Fruit fly (Drosophila melanogaster) whole organism, adult: ENCODE data around the gene CG32369.

Experiments
- CG11617 ChIP-seq: fragments of 200-800 bp; sonication (Bioruptor generic); optimal IDR thresholded peaks from 2 replicates; lab custom pipeline; 2017; ENCODE audit warnings: mild to moderate bottlenecking, missing biosample characterization, missing genetic modification reagents, missing genetic modification characterization
- CG12768 ChIP-seq: fragments of 200-800 bp; sonication (Bioruptor generic); optimal IDR thresholded peaks from 2 replicates; lab custom pipeline; 2017; ENCODE audit warnings: missing biosample characterization, missing genetic modification characterization, mild to moderate bottlenecking, moderate library complexity, missing genetic modification reagents
- CG14711 ChIP-seq: fragments of 200-800 bp; sonication (Bioruptor generic); optimal IDR thresholded peaks from 2 replicates; lab custom pipeline; 2018; ENCODE audit warnings: missing biosample characterization, mild to moderate bottlenecking, missing genetic modification characterization, moderate library complexity
- CG1620 ChIP-seq: fragments of 200-800 bp; sonication (Bioruptor generic); optimal IDR thresholded peaks from 2 replicates; lab custom pipeline; 2016; ENCODE audit warnings: missing biosample characterization, missing genetic modification characterization
- CG33017 ChIP-seq: fragments of 200-800 bp; sonication (Bioruptor generic); optimal IDR thresholded peaks from 2 replicates; lab custom pipeline; 2018; ENCODE audit warnings: missing biosample characterization, mild to moderate bottlenecking, missing genetic modification characterization, moderate library complexity
- CG5204 ChIP-seq: fragments of 200-800 bp; sonication (Bioruptor generic); optimal IDR thresholded peaks from 2 replicates; lab custom pipeline; 2016; ENCODE audit warnings: missing biosample characterization, missing genetic modification characterization
- CG7045 ChIP-seq: fragments of 200-800 bp; sonication (Bioruptor generic); optimal IDR thresholded peaks from 2 replicates; lab custom pipeline; 2017; ENCODE audit warnings: missing biosample characterization, mild to moderate bottlenecking, missing genetic modification characterization
- CG7101 ChIP-seq: fragments of 200-800 bp; sonication (Bioruptor generic); optimal IDR thresholded peaks from 2 replicates; lab custom pipeline; 2018; ENCODE audit warnings: missing biosample characterization, mild to moderate bottlenecking, missing genetic modification characterization, moderate library complexity
- Clk ChIP-seq: fragments of 200-800 bp; sonication (Bioruptor generic); optimal IDR thresholded peaks from 2 replicates; lab custom pipeline; 2017; ENCODE audit warnings: missing biosample characterization, missing genetic modification characterization
- Crg-1 ChIP-seq: fragments of 200-800 bp; sonication (Bioruptor generic); optimal IDR thresholded peaks from 2 replicates; lab custom pipeline; 2016; ENCODE audit warnings: missing biosample characterization, missing genetic modification characterization
- Hr96 ChIP-seq: fragments of 200-800 bp; sonication (Bioruptor generic); optimal IDR thresholded peaks from 2 replicates; lab custom pipeline; 2016; ENCODE audit warnings: missing biosample characterization, missing genetic modification characterization
- Mnt ChIP-seq: fragments of 200-800 bp; sonication (Bioruptor generic); optimal IDR thresholded peaks from 2 replicates; lab custom pipeline; 2016; ENCODE audit warnings: missing biosample characterization, mild to moderate bottlenecking, missing genetic modification characterization
- bab1 ChIP-seq: fragments of 200-800 bp; sonication (Bioruptor generic); optimal IDR thresholded peaks from 3 replicates; lab custom pipeline; 2019; ENCODE audit warnings: missing biosample characterization, mild to moderate bottlenecking, missing genetic modification characterization, moderate library complexity
- cic ChIP-seq: fragments of 200-800 bp; sonication (Bioruptor generic); optimal IDR thresholded peaks from 2 replicates; lab custom pipeline; 2017; ENCODE audit warnings: missing biosample characterization, mild to moderate bottlenecking, missing genetic modification characterization, moderate library complexity
- cnc ChIP-seq, 2 experiments: fragments of >200 bp; optimal IDR thresholded peaks; 2 replicates each; lab custom pipeline; 2017
- kay ChIP-seq: fragments of 200-800 bp; sonication (Bioruptor generic); peaks from one replicate; lab custom pipeline; 2016; ENCODE audit warnings: missing biosample characterization, missing genetic modification characterization, borderline replicate concordance
- ovo ChIP-seq: fragments of 200-800 bp; sonication (Bioruptor generic); optimal IDR thresholded peaks from 2 replicates; lab custom pipeline; 2016; ENCODE audit warnings: missing biosample characterization, missing genetic modification characterization
- pad ChIP-seq: fragments of 200-800 bp; sonication (Bioruptor generic); optimal IDR thresholded peaks from 3 replicates; lab custom pipeline; 2017; ENCODE audit warnings: missing biosample characterization, missing genetic modification characterization, mild to moderate bottlenecking, moderate library complexity, missing genetic modification reagents
- tj ChIP-seq: fragments of 200-800 bp; sonication (Bioruptor generic); optimal IDR thresholded peaks from 3 replicates; lab custom pipeline; 2017; ENCODE audit warnings: missing biosample characterization, mild to moderate bottlenecking, missing genetic modification characterization, moderate library complexity
- toe ChIP-seq: fragments of 200-800 bp; sonication (Bioruptor generic); optimal IDR thresholded peaks from 2 replicates; lab custom pipeline; 2016; ENCODE audit warnings: missing biosample characterization, missing genetic modification characterization

CG32369 gene

DNA sequence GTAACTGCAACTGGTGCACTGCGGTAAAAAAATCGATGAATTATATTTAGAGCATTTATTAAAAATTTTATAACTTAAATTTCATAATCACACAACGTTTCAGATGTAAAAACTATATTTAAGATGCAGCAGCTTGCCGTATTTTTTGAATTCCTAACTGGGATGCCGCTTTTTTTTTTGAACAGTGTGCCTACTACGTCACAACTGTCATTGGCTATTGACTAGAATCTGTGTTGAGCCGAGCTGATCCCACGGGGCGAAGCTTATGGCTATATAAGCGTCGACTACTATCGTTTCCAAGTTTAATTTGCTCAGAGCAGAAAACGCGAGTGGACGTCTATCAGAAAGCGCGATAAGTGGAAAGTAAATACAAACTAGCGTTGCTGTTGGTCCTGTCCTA lies 55.5 kb downstream of the CG32369 start, which contains the start of gene CG7409:
CG7409 (plus strand) TSS at position 301 of the 400 bp plus-strand sequence.
- TF ChIP-seq CG5204 (GFP tag; lab: Kevin White, UChicago) (peak; percentile 30), Mnt (GFP tag; lab: Kevin White, UChicago) (no peak), CG33017 (tag; lab: Kevin White, UChicago) (peak; percentile 16), kay (no peak), CG12768 (no peak), cnc (optimal IDR thresholded peaks at IDR 0.05; lab: Kevin White, UChicago) (no peak), Clk (GFP tag; lab: Kevin White, UChicago) (no peak), ovo (GFP tag; lab: Kevin White, UChicago) (no peak), tj (GFP tag; lab: Kevin White, UChicago) (no peak), CG7045 (GFP tag; lab: Kevin White, UChicago) (no peak), CG11617 (no peak), bab1 (GFP tag; lab: Kevin White, UChicago) (no peak)

- no peak for TF ChIP-seq Hr96 (GFP tag; lab: Kevin White, UChicago)
- no peak for TF ChIP-seq Mnt (GFP tag; lab: Kevin White, UChicago)
- TF ChIP-seq CG11617 = no peak
- TF ChIP-seq cnc (optimal IDR thresholded peaks at IDR 0.05; lab: Kevin White, UChicago) = no peak
- TF ChIP-seq tj (GFP tag; lab: Kevin White, UChicago) = no peak
- no peak for TF ChIP-seq toe (GFP tag; lab: Kevin White, UChicago)
- no peak for TF ChIP-seq CG1620
- no peak for TF ChIP-seq cic (GFP tag; lab: Kevin White, UChicago)
- no peak for TF ChIP-seq CG14711 (tag; lab: Kevin White, UChicago)
- TF ChIP-seq Crg-1 = no peak
These were observed 62.6 kb downstream of the CG32369 start, which contains the start of gene CG13685 for dm6 chr3L:7747044-7747443. Gene CG13685 (plus strand): TSS chr3L:7747344.

DNA sequence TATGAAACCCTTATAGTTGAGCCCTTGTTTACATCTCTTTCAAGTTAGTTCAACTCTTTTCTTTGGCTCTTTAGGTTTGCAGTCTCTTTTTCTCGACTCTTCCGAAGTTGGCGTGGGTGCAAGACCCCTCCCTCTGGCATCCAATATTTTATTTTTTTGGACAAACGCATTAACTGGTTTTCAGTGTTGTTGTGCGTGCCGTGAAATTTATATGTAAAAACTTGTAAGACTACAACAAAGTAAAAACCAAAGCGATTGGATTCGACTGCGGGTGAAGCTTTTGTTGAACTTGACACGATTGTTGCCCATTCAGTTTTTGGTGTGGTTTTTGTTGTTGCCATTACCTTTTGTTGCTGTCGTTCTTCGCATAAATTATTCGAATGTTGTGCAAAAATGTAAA lies 65.9 kb downstream of the CG32369 start:
- TF ChIP-seq cnc (optimal IDR thresholded peaks at IDR 0.05; lab: Kevin White, UChicago) = no peak
- TF ChIP-seq CG7101 = no peak
- TF ChIP-seq pad (GFP tag; lab: Kevin White, UChicago) = no peak
- TF ChIP-seq cic (GFP tag; lab: Kevin White, UChicago) = no peak

dm6 chr3L:7742941-7743340 lies 66.7 kb downstream of the CG32369 start, which contains the start of gene Snmp2:
Gene Snmp2 (minus strand): TSS chr3L:7743041.
- TF ChIP-seq Mnt (GFP tag; lab: Kevin White, UChicago) (no peak), CG12768 (no peak), cnc (optimal IDR thresholded peaks at IDR 0.05; lab: Kevin White, UChicago) (no peak), CG7045 (GFP tag; lab: Kevin White, UChicago) (no peak)

- no peak for TF ChIP-seq pad (GFP tag; lab: Kevin White, UChicago)
- no peak for TF ChIP-seq cic (GFP tag; lab: Kevin White, UChicago)
- no peak for TF ChIP-seq Hr96 (GFP tag; lab: Kevin White, UChicago)
- no peak for TF ChIP-seq bab1 (GFP tag; lab: Kevin White, UChicago)
- TF ChIP-seq cnc (optimal IDR thresholded peaks at IDR 0.05; lab: Kevin White, UChicago) = no peak
- TF ChIP-seq tj (GFP tag; lab: Kevin White, UChicago) = no peak
- no peak for TF ChIP-seq CG7045 (GFP tag; lab: Kevin White, UChicago)
- no peak for TF ChIP-seq ovo (GFP tag; lab: Kevin White, UChicago)
- no peak for TF ChIP-seq CG12768
- TF ChIP-seq CG14711 (tag; lab: Kevin White, UChicago) = no peak
- TF ChIP-seq Clk (GFP tag; lab: Kevin White, UChicago) = no peak
- TF ChIP-seq CG7101 = no peak
These were observed 67.7 kb downstream of the CG32369 start for dm6 chr3L:7741953-7742352.

DNA sequence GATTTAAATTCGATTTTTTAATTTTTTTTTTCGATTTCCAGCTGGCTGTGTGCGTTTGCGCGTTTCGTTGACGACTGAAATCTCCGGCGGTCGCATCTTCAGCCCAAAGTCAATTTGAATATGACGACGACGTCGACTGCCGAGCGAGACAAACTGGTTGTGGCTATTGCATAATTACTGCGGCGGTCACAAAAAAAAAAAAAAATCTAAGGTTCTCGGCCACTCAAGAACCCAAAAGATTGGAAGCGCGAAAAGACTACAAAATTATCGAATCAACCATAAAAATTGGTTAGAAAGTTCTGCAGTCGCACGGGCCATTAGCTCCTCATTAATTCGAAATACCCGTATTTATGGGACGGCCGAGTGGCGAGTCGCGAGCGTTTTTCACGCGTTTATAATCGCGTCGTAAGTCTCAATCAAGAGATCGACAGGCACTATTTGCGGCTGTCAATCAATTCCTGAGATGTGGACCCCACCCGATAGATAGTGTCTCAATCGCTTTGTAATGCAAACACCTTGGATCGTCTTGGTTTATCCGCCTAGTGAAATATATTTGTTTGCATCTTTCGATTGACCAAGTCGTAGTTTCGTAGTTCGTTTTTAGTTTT lies 77.4 kb downstream of the CG32369 start, which contains the start of gene CG8492:
CG8492 (minus strand) TSS at position 51 of the 608 bp plus-strand sequence.
- no peak for TF ChIP-seq CG5204 (GFP tag; lab: Kevin White, UChicago)
- no peak for TF ChIP-seq kay
- no peak for TF ChIP-seq Mnt (GFP tag; lab: Kevin White, UChicago)
- no peak for TF ChIP-seq Clk (GFP tag; lab: Kevin White, UChicago)
- TF ChIP-seq CG11617 = no peak
- TF ChIP-seq pad (GFP tag; lab: Kevin White, UChicago) = no peak
